Worm (Caenorhabditis elegans): ENCODE data around the gene Y56A3A.6.
A peak's percentile ranks its signal among the peaks of the same experiment; 100 is the strongest.

The Y56A3A.6 gene

DNA sequence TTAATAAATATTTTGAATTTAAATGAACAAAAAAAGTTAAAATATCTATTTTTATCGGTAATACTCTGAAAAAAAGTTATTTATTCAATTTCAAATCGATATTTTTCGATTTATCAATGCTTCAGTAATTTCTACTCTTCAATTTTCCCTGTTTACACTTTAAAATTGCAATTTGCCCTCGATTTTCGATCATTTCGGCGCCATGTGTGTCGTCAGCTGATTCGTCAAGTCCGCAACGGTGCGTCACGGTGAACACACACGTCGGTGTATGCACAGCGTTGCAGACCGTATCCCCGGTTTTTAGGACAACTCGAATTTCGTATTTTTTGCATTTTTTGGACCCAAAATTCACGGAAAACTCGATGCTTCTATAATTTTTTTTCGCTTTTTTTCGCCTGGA lies 55.3 kb downstream of the Y56A3A.6 start, which contains the start of gene C18D11.3 (continued):
- TF ChIP-seq lin-11 (tag; optimal IDR thresholded peaks at IDR 0.05) (no peak), ceh-31 (tag; optimal IDR thresholded peaks at IDR 0.05) (peak; percentile 52), tbx-2 (tag; optimal IDR thresholded peaks at IDR 0.05) (peak; percentile 77), nfya-1 (tag; optimal IDR thresholded peaks at IDR 0.05) (peak; percentile 86)

DNA sequence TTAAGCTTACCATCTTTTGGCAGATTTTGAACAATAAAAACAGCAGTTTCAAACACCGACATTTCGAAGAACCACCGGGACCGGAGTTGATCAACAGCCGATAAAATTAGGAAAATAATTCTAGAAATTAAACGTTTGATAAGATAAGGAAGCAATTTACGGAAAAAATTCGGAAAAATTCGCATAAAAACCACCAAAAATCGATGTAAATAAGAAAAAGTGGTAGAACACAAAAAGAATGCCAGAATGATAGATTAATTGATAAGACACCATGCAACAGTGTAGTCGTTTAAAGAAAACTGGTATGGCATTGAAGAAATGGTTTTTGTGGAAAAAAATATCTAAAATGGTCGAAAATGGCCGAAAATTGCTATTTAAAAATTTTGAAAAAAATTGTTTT lies 56.2 kb downstream of the Y56A3A.6 start, which contains the start of gene maa-1:
TSS of gene maa-1 (minus strand) at position 120 of the 400 bp plus-strand sequence.
- no peak for TF ChIP-seq syd-9 (tag; optimal IDR thresholded peaks at IDR 0.05)
- no peak for TF ChIP-seq pha-2 (tag; optimal IDR thresholded peaks at IDR 0.05)
- TF ChIP-seq fkh-10 (GFP tag; optimal IDR thresholded peaks at IDR 0.05): no peak
- TF ChIP-seq pqm-1 (tag; optimal IDR thresholded peaks at IDR 0.05): no peak
- TF ChIP-seq pax-1 (tag; optimal IDR thresholded peaks at IDR 0.05): no peak
- TF ChIP-seq fax-1 (tag; optimal IDR thresholded peaks at IDR 0.05): no peak
- TF ChIP-seq sox-2 (GFP tag; IDR thresholded peaks at IDR 0.05): no peak
- no peak for TF ChIP-seq C08G9.2 (tag; optimal IDR thresholded peaks at IDR 0.05)
- TF ChIP-seq nhr-232 (tag; optimal IDR thresholded peaks at IDR 0.05): no peak
- no peak for TF ChIP-seq K09A11.1 (tag; optimal IDR thresholded peaks at IDR 0.05; ENCODE audit: insufficient read depth)
- TF ChIP-seq pag-3 (tag; optimal IDR thresholded peaks at IDR 0.05; ENCODE audit: borderline replicate concordance): no peak
- no peak for TF ChIP-seq ceh-14 (tag; optimal IDR thresholded peaks at IDR 0.05)
- no peak for TF ChIP-seq T23F11.4 (GFP tag; optimal IDR thresholded peaks at IDR 0.05)
- TF ChIP-seq unc-55 (GFP tag; optimal IDR thresholded peaks at IDR 0.05): no peak
- TF ChIP-seq ttx-3 (tag; optimal IDR thresholded peaks at IDR 0.05): no peak
- TF ChIP-seq fkh-6 (tag; optimal IDR thresholded peaks at IDR 0.05): no peak
- no peak for TF ChIP-seq F13H6.1 (tag; optimal IDR thresholded peaks at IDR 0.05)
